Fruit fly (Drosophila melanogaster): ENCODE data around the gene Tfb4.
A peak's percentile ranks its signal among the peaks of the same experiment; 100 is the strongest.

Tfb4 gene

dm6 chr2L:1125437-1125836, 25.0 kb downstream of the Tfb4 start:
- TF ChIP-seq CG17801 (GFP tag; optimal IDR thresholded peaks at IDR 0.05; ENCODE audit: partially characterized antibody), result no peak

DNA sequence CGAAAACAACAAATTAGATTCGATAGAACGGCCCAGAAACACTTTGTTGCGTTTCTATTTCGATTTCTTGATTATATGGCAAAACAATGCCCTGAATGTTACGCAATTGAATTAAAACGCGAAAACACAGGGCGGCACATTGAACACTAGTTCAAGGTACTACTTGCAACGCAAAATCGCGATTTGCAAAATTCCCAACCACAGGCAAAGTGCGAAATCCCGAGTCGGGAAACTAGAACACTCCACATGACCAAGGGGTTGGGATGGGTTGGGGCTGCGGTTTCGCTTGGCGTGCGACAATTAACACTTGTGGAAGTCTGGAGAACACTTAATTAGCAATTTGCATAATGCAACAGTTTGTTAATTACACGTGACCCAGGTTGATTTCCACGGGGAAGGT, 26.2 kb downstream of the Tfb4 start:
- no peak for TF ChIP-seq CG17801 (GFP tag; optimal IDR thresholded peaks at IDR 0.05; ENCODE audit: partially characterized antibody)

DNA sequence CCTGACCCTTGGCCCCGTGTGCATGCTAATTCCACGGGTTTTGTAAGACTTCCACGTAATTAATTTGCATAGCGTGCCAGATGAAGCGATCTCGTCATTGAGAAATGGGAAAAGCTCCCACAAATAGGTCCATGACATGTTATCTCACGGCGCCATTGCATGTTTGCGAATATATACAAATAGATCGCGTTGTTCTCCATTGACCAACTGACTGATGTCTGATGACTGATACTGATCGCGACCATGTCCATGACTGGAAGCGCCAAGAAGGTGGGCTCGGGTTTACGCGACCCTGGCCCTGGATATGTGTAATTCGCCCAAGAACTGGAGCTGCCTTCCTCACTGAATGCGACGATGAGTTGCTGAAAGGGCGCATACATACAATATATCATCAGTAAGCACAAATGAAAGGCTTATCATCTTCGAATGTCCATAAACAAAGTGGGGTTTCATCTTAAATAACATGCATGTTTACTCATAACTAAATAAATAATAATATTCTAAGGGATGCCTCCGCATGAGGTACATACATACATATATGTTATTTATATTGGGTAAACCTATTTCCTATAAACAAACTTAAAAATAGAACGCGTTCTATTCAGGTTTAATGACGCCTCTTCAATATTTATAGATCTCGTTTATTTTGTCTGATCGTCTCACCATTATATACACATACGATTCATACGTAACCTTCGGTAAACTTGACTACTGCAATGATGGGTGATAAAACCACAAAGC, 27.2 kb downstream of the Tfb4 start:
- peak; percentile 35 for TF ChIP-seq CG17801 (GFP tag; optimal IDR thresholded peaks at IDR 0.05; ENCODE audit: partially characterized antibody)

DNA sequence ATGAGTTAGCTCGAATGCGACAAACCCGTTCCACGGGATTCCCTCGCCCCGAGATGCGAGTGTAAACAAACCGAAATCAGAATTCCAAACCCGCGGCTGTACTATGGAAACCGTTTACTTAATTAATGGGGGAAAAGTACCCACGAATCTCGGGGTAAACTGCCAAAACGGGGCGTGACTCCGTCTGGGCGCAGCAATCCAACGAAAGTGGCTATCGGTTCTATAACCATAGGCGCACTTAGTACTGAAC, 27.8 kb downstream of the Tfb4 start:
- no peak for TF ChIP-seq CG17801 (GFP tag; optimal IDR thresholded peaks at IDR 0.05; ENCODE audit: partially characterized antibody)

- TF ChIP-seq CG17801 (GFP tag; optimal IDR thresholded peaks at IDR 0.05; ENCODE audit: partially characterized antibody), result no peak
Measured at dm6 chr2L:1121942-1122710, 28.4 kb downstream of the Tfb4 start.

DNA sequence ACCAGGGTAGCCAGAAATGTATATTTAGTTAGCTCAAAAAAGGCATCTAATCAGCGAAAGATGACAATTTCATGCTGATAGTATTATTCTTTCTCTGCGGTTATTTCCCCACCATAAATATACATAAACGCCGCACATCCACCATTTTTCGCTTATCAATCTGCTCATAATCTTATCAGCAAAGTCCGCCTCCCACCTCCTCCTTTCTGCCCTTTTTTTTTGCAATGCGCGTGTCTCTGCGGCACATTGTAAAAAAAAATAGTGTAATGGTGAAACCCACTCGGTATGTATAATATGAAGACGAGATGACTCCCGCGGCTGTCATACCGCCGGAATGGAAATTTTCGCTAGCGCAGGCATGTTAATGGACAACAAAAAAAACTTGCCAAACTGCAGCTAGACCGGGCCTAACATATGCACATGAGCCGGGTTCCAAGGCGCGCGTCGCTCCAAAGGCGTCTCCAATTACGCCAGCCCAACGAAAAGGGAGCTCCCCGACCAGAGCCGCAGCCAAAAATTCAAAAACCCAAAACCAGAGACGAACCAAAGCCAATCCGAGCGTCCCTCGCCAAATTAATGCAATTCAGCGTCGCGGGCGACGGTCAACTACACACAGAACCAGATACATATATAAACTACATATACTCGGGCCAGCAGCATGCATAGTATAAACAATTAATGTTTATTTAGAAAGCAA, 30.1 kb downstream of the Tfb4 start:
- TF ChIP-seq CG17801 (GFP tag; optimal IDR thresholded peaks at IDR 0.05; ENCODE audit: partially characterized antibody), result no peak

DNA sequence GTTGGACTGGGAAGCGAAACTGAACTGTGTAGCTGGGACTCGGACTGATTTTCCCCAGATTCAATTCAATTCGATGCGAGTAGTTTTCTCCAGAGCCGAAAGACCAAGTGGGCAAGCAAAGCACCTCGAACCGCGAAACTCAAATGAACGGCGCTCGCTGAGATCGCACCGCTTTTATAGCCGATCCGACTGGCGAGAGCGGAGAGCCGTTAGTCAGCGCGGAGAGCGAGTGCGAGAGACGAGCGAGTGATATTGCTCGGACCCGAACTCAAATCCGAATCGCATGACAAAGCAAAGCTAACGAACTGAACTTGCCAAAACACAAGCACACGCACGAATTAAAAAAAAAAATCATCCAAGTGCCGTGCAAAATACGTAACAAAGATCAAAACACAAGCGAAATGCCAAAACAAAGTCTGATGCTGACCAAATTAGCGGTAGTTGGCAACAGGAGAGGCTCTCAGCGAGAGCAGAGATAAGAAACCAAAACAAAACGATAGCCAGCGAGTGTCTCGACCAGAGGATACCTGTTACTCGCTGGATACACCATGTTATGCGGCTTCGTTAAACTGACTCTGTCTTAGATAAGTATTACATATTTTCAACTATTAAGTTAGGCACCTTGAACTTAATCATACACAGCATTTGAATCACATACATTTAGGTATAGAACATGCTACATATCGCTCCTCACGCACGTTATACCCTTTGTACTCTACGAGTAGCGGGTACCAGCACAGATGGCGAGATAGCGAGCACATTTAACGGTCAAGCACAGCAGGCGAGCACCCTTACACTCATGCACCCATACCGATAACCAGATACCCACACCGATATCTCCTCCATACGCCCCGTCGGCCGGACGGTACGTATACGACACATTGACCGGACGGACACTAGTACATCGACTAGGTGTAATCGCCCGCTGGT, 31.3 kb downstream of the Tfb4 start:
- peak; percentile 55 for TF ChIP-seq CG17801 (GFP tag; optimal IDR thresholded peaks at IDR 0.05; ENCODE audit: partially characterized antibody)

DNA sequence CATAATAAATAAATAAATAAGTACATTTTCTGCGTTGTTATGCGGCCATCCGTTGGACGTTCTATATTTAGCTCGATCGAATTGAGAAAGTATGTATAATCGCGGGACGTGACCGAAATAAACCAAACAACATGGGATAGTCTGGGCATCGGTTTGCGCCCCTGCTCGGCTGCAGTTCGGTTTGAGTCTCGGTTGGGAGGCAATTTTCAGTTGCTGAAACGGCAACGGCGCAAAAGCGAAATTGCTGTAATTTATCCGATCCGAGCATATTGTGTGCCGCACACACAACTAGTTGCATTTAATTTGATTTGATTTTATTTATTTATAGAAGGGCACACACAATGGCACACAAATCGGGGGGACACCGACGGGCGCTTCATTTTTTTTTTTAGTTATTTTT, 32.3 kb downstream of the Tfb4 start:
- TF ChIP-seq CG17801 (GFP tag; optimal IDR thresholded peaks at IDR 0.05; ENCODE audit: partially characterized antibody), result no peak

DNA sequence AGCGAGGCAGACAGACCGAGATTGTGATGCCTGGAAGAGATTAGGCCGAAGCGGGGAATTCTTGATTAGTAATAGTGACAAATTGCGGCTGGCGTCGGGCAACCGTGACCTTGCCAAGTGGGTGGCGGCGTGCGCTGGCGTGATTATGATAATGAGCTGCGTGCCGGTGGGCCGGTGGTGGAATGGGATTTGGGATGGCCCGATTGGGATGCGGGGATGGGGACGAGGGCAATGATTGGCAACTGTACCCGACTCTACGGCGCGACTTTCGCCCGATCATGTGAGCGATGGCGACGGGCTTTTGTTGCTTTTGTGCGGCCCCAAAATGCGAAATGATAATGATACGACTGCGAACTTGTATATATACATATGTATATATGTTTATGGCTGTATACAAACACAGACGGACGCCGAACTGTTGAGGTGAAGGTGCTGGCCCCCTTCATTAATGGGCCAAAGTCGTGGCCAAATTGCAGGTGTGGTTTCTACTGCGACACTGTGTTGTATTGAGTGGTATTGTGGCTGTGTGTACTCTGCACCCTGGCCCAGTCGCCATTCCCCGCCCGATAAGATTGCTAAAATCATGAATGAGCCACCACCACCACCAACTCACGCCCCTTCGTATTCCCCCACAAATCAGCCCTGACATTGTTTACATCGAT, 33.7 kb downstream of the Tfb4 start:
- no peak for TF ChIP-seq CG17801 (GFP tag; optimal IDR thresholded peaks at IDR 0.05; ENCODE audit: partially characterized antibody)

DNA sequence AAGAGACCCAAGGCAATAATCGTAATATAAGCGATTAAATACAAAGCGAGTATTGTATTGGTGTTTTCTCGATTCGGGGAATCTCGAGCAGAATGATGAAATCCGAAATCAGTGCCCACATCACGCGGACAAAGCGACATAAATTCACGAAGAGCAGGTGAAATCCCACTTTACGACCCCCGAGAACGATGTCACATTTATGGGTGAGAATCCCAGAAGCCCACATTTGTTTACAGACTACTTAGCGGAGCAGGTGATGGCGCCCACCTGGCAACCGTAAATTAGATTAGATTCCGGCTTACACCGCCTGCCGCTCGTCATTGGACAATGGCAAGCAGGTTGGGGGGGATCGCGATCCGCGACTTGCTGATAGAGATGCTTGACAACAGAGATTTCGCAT, 36.2 kb downstream of the Tfb4 start:
- no peak for TF ChIP-seq CG17801 (GFP tag; optimal IDR thresholded peaks at IDR 0.05; ENCODE audit: partially characterized antibody)

DNA sequence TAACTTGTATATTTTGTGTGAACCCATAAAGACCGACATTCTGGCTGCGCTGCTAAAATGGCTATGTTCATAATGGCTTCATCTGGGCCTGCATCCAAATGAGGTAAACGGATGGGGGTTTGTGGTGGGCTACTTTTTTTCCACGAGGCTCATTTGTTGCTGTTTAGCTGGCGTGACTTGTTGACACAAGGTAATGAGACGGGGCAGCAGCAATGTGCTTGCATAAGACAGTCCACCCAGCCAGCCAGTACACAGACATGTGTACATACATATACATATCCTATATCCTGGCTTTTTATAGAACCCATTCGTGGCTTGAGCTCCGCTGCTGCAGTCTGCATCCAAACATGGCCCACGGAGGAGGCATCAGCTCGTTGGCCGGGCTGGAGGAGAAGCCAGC, 37.8 kb downstream of the Tfb4 start, which contains the start of gene CG14340:
TSS of gene CG14340 (plus strand) at position 301 of the 400 bp plus-strand sequence.
- no peak for TF ChIP-seq CG17801 (GFP tag; optimal IDR thresholded peaks at IDR 0.05; ENCODE audit: partially characterized antibody)

- no peak for TF ChIP-seq CG17801 (GFP tag; optimal IDR thresholded peaks at IDR 0.05; ENCODE audit: partially characterized antibody)
Measured at dm6 chr2L:1108029-1108688, 42.3 kb downstream of the Tfb4 start, which contains the start of the genes PolrMT and CG14339. TSS of gene PolrMT (minus strand) at chr2L:1108373. TSS of gene CG14339 (plus strand) at chr2L:1108540.

DNA sequence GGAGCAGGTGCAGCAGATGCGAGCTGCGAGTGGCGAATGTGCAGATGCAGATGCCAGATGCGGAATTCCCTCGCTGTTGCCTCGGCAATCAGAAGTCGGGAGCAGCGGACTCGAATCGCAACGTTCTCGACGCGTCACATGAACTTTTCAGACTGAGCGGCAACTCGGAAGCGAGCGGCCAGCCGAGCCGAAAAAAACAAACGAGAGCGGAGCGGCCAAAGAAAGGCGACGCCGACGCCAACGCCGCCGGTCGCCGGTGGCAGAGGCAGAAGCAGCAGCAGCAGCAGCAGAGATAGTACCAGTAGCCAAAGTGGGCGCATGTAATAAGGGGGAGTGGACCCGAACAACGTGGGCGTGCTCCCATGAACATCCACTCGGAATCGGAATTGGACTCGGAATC, 48.1 kb downstream of the Tfb4 start, which contains the start of gene CG4629:
TSS of gene CG4629 (minus strand) at position 156 of the 400 bp plus-strand sequence.
- TF ChIP-seq CG17801 (GFP tag; optimal IDR thresholded peaks at IDR 0.05; ENCODE audit: partially characterized antibody), result no peak
